Worm (Caenorhabditis elegans): Measurements from ENCODE around the gene F11C7.7.

- no peak for TF ChIP-seq nhr-102 (tag; optimal IDR thresholded peaks at IDR 0.05)
- TF ChIP-seq ZK546.5 (tag; optimal IDR thresholded peaks at IDR 0.05) = no peak
- no peak for TF ChIP-seq ctbp-1 (GFP tag; IDR thresholded peaks at IDR 0.05)
Observed at ce11 chrX:17375877-17376276, 22.5 kb upstream of the F11C7.7 start.

Data from whole organism, L4 larva.